Fruit fly (Drosophila melanogaster): Measurements from ENCODE around the gene CG6059.

CG6059 gene

DNA sequence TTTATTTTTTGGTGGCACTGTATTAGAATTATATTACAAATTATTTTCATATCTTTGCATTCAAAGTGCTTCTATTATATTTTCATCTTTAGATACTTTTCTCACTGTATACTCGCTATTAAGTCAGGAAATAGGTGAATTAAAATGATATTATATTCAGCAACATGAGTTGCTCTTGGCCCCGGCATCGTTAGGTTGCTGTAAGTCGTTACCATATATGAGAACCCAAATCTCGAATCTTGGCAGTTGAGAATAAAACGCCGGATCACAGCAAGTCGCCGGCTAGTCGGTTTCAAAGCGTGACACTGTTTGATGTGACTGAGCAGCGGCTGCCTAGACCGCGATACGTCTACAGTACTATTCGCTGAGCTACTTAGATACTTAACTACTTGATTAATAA lies 30.3 kb downstream of the CG6059 start, which contains the start of gene CG14259:
Gene CG14259, plus strand, starts transcription at position 301 of the 400 bp plus-strand sequence.
- no peak for TF ChIP-seq Abd-B (GFP tag; optimal IDR thresholded peaks at IDR 0.05)
- TF ChIP-seq pan (optimal IDR thresholded peaks at IDR 0.05): no peak
- no peak for TF ChIP-seq N (GFP tag; optimal IDR thresholded peaks at IDR 0.05)
- TF ChIP-seq CG9705 (GFP tag; optimal IDR thresholded peaks at IDR 0.05): no peak

- TF ChIP-seq Jra (GFP tag; optimal IDR thresholded peaks at IDR 0.05): no peak
- no peak for TF ChIP-seq rgr (GFP tag; optimal IDR thresholded peaks at IDR 0.05)
- TF ChIP-seq CrebA (GFP tag; optimal IDR thresholded peaks at IDR 0.05; ENCODE audit: borderline replicate concordance): no peak
- TF ChIP-seq Vsx2 (GFP tag; optimal IDR thresholded peaks at IDR 0.05; ENCODE audit: partially characterized antibody): no peak
- TF ChIP-seq GATAd (GFP tag; optimal IDR thresholded peaks at IDR 0.05): no peak
- no peak for TF ChIP-seq jim (GFP tag; optimal IDR thresholded peaks at IDR 0.05)
- TF ChIP-seq pan (optimal IDR thresholded peaks at IDR 0.05): no peak
- no peak for TF ChIP-seq dmrt93B (GFP tag; optimal IDR thresholded peaks at IDR 0.05)
- no peak for TF ChIP-seq Myc (optimal IDR thresholded peaks at IDR 0.05)
- no peak for TF ChIP-seq Rel (GFP tag; optimal IDR thresholded peaks at IDR 0.05)
- TF ChIP-seq Rel (tag; optimal IDR thresholded peaks at IDR 0.05): no peak
Measured at dm6 chr3R:27092843-27093242, 31.6 kb downstream of the CG6059 start, which contains the start of gene CG14258. Gene CG14258, plus strand, starts transcription at chr3R:27093143.

- TF ChIP-seq Rel (GFP tag; optimal IDR thresholded peaks at IDR 0.05) (no peak), Rel (tag; optimal IDR thresholded peaks at IDR 0.05) (peak; percentile 85), GATAd (GFP tag; optimal IDR thresholded peaks at IDR 0.05) (peak; percentile 17), dmrt93B (GFP tag; optimal IDR thresholded peaks at IDR 0.05) (peak; percentile 11), h (GFP tag; optimal IDR thresholded peaks at IDR 0.05) (peak; percentile 74), Hnf4 (GFP tag; optimal IDR thresholded peaks at IDR 0.05) (peak; percentile 78), HLH106 (tag; optimal IDR thresholded peaks at IDR 0.05) (peak; percentile 65), psq (GFP tag; optimal IDR thresholded peaks at IDR 0.05) (peak; percentile 51), Jra (GFP tag; optimal IDR thresholded peaks at IDR 0.05) (no peak), woc (GFP tag; optimal IDR thresholded peaks at IDR 0.05) (peak; percentile 16), ey (GFP tag; optimal IDR thresholded peaks at IDR 0.05) (peak; percentile 75), CrebA (GFP tag; optimal IDR thresholded peaks at IDR 0.05; ENCODE audit: borderline replicate concordance) (no peak), tai (GFP tag; optimal IDR thresholded peaks at IDR 0.05) (peak; percentile 69), br (GFP tag; optimal IDR thresholded peaks at IDR 0.05) (peak; percentile 68), rgr (GFP tag; optimal IDR thresholded peaks at IDR 0.05) (peak; percentile 71), fru (GFP tag; optimal IDR thresholded peaks at IDR 0.05) (peak; percentile 57), sv (GFP tag; optimal IDR thresholded peaks at IDR 0.05) (no peak), OdsH (GFP tag; optimal IDR thresholded peaks at IDR 0.05) (peak; percentile 57), Mio (GFP tag; optimal IDR thresholded peaks at IDR 0.05) (no peak), foxo (GFP tag; optimal IDR thresholded peaks at IDR 0.05) (peak in 1 of 2 experiments; percentile 68), Sp1 (GFP tag; optimal IDR thresholded peaks at IDR 0.05) (peak; percentile 48)
Measured at dm6 chr3R:27092263-27092662, 32.2 kb downstream of the CG6059 start.

DNA sequence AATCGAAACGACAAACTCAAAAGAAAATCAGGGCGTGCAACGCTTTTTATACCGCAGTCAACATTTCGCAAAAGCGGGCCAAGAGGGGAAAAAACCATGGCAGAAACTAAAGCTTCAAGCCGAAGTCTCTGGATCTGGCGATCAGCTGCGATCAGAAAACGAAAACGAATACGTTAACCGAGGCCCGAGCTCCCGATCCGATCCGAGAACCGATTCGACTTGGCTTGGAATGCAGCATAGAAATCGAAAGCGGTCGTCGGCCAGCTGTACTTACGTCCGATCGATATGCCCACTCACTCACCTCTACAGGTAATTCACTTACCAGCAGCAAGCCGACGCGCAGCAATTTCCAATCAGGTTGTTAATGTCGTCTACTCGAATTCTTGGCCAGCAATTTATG lies 33.4 kb downstream of the CG6059 start, which contains the start of gene Cpr97Eb:
Gene Cpr97Eb, minus strand, starts transcription at position 25 of the 400 bp plus-strand sequence.
- TF ChIP-seq Mio (GFP tag; optimal IDR thresholded peaks at IDR 0.05): no peak
- TF ChIP-seq CrebA (GFP tag; optimal IDR thresholded peaks at IDR 0.05; ENCODE audit: borderline replicate concordance): no peak
- TF ChIP-seq tai (GFP tag; optimal IDR thresholded peaks at IDR 0.05): no peak
- TF ChIP-seq ey (GFP tag; optimal IDR thresholded peaks at IDR 0.05): no peak
- no peak for TF ChIP-seq dl (GFP tag; optimal IDR thresholded peaks at IDR 0.05; ENCODE audit: insufficient read depth in 1 of 2, partially characterized antibody in 2 of 2)
- TF ChIP-seq foxo (GFP tag; optimal IDR thresholded peaks at IDR 0.05): no peak

dm6 chr3R:27087549-27087948 lies 36.9 kb downstream of the CG6059 start, which contains the start of gene Cpr97Ea:
Gene Cpr97Ea, minus strand, starts transcription at chr3R:27087778.
- TF ChIP-seq woc (GFP tag; optimal IDR thresholded peaks at IDR 0.05) (no peak), h (GFP tag; optimal IDR thresholded peaks at IDR 0.05) (no peak), brk (GFP tag; optimal IDR thresholded peaks at IDR 0.05) (no peak), OdsH (GFP tag; optimal IDR thresholded peaks at IDR 0.05) (no peak), lola (GFP tag; optimal IDR thresholded peaks at IDR 0.05) (no peak)

Measured in whole organism, wandering third instar larva.